Worm (Caenorhabditis elegans) whole organism, young adult: ENCODE data around the gene C35C5.9.

Experiments
- F37B4.10 ChIP-seq: fragments of 200-800 bp; sonication (Bioruptor generic); IDR thresholded peaks from 2 replicates; pipeline ENCODE4 v1.3.6; 2022; ENCODE audit warnings: missing genetic modification characterization, missing compliant biosample characterization
- F52B5.7 ChIP-seq: sonication (generic microtip); optimal IDR thresholded peaks from 2 replicates; lab custom pipeline; 2016; ENCODE audit warnings: mild to moderate bottlenecking, missing genetic modification characterization, missing compliant biosample characterization
- F55B11.4 ChIP-seq: sonication (generic microtip); optimal IDR thresholded peaks from 2 replicates; lab custom pipeline; 2016; ENCODE audit warnings: missing compliant biosample characterization, missing genetic modification characterization, borderline replicate concordance; ENCODE audit not compliant: insufficient read depth
- F57A8.1 ChIP-seq: fragments of 200-800 bp; sonication (Bioruptor generic); optimal IDR thresholded peaks from 2 replicates; lab custom pipeline; 2018; ENCODE audit warnings: mild to moderate bottlenecking, missing genetic modification characterization, moderate library complexity, missing compliant biosample characterization
- T26A5.8 ChIP-seq: sonication (generic microtip); optimal IDR thresholded peaks from 2 replicates; lab custom pipeline; 2016; ENCODE audit warnings: missing genetic modification characterization, missing compliant biosample characterization
- Y53G8AR.9 ChIP-seq: fragments of 200-800 bp; sonication (Bioruptor generic); conservative IDR thresholded peaks from 2 replicates; pipeline ENCODE4 v1.3.6; 2022; ENCODE audit warnings: missing genetic modification reagents, missing genetic modification characterization, missing compliant biosample characterization
- Y95B8A.8 ChIP-seq: fragments of 200-800 bp; sonication (Bioruptor generic); IDR thresholded peaks from 2 replicates; pipeline ENCODE4 v1.3.6; 2022; ENCODE audit warnings: missing genetic modification reagents, missing genetic modification characterization, missing compliant biosample characterization
- akir-1 ChIP-seq: fragments of 200-800 bp; sonication (Bioruptor generic); optimal IDR thresholded peaks from 2 replicates; lab custom pipeline; 2018; ENCODE audit warnings: mild to moderate bottlenecking, missing genetic modification characterization, moderate library complexity, missing compliant biosample characterization
- atf-7 ChIP-seq: sonication (generic microtip); optimal IDR thresholded peaks from 2 replicates; lab custom pipeline; 2017; ENCODE audit warnings: mild to moderate bottlenecking, missing genetic modification characterization, missing compliant biosample characterization
- athp-1 ChIP-seq: sonication (generic microtip); optimal IDR thresholded peaks from 2 replicates; lab custom pipeline; 2017; ENCODE audit warnings: mild to moderate bottlenecking, missing genetic modification characterization, missing compliant biosample characterization
- attf-6 ChIP-seq: fragments of 200-800 bp; sonication (Bioruptor generic); IDR thresholded peaks from 2 replicates; pipeline ENCODE4 v1.3.6; 2022; ENCODE audit warnings: missing genetic modification reagents, missing genetic modification characterization, missing compliant biosample characterization
- ceh-100 ChIP-seq: fragments of 200-800 bp; sonication (Bioruptor generic); IDR thresholded peaks from 2 replicates; pipeline ENCODE4 v1.3.6; 2022; ENCODE audit warnings: missing genetic modification reagents, missing genetic modification characterization, missing compliant biosample characterization
- ceh-79 ChIP-seq: sonication (generic microtip); optimal IDR thresholded peaks from 2 replicates; lab custom pipeline; 2017; ENCODE audit warnings: mild to moderate bottlenecking, missing genetic modification characterization, missing compliant biosample characterization
- die-1 ChIP-seq: sonication (generic microtip); optimal IDR thresholded peaks from 2 replicates; lab custom pipeline; 2016; ENCODE audit warnings: missing genotype, mild to moderate bottlenecking, missing genetic modification characterization, missing compliant biosample characterization
- efl-1 ChIP-seq: fragments of 150-350 bp; optimal IDR thresholded peaks from 2 replicates; lab custom pipeline; 2014; ENCODE audit warnings: missing biosample characterization, missing genetic modification reagents, missing genetic modification characterization
- egl-18 ChIP-seq: fragments of 200-800 bp; sonication (Bioruptor generic); IDR thresholded peaks from 2 replicates; pipeline ENCODE4 v1.3.6; 2022; ENCODE audit warnings: missing genetic modification reagents, missing genetic modification characterization, missing compliant biosample characterization
- egl-44 ChIP-seq: fragments of 200-800 bp; sonication (Bioruptor generic); IDR thresholded peaks from 2 replicates; pipeline ENCODE4 v1.3.6; 2022; ENCODE audit warnings: missing genetic modification reagents, missing genetic modification characterization, missing compliant biosample characterization
- gei-17 ChIP-seq: fragments of 200-800 bp; sonication (Bioruptor generic); optimal IDR thresholded peaks from 2 replicates; lab custom pipeline; 2018; ENCODE audit warnings: mild to moderate bottlenecking, missing genetic modification characterization, missing compliant biosample characterization
- hmg-1.2 ChIP-seq: fragments of 200-800 bp; sonication (Bioruptor generic); IDR thresholded peaks from 2 replicates; pipeline ENCODE4 v1.3.6; 2022; ENCODE audit warnings: missing genetic modification reagents, missing genetic modification characterization, missing compliant biosample characterization
- hrde-1 ChIP-seq: sonication (generic microtip); optimal IDR thresholded peaks from 2 replicates; lab custom pipeline; 2016; ENCODE audit warnings: missing genetic modification characterization, mild to moderate bottlenecking, missing compliant biosample characterization, moderate library complexity, missing genotype, missing genetic modification reagents, borderline replicate concordance
- lag-1 ChIP-seq: fragments of 200-800 bp; sonication (Bioruptor generic); IDR thresholded peaks from 2 replicates; pipeline ENCODE4 v1.3.6; 2022; ENCODE audit warnings: missing genetic modification reagents, missing genetic modification characterization, missing compliant biosample characterization
- let-607 ChIP-seq, 2 experiments: fragments of 200-800 bp in 1 of 2; sonication (Bioruptor generic) in 1 of 2; sonication (generic microtip) in 1 of 2; optimal IDR thresholded peaks; 2 replicates each; lab custom pipeline; 2016 to 2018; ENCODE audit warnings: mild to moderate bottlenecking in 2 of 2, missing compliant biosample characterization in 2 of 2, missing genetic modification characterization in 2 of 2, moderate library complexity in 2 of 2, missing genotype in 1 of 2
- lin-35 ChIP-seq, 3 experiments: fragments of 150-350 bp in 2 of 3; sonication (generic microtip) in 1 of 3; optimal IDR thresholded peaks; 2 replicates each; lab custom pipeline; 2014 to 2018; ENCODE audit warnings: missing biosample characterization in 3 of 3, missing genetic modification characterization in 3 of 3, missing genetic modification reagents in 3 of 3
- lir-1 ChIP-seq: fragments of 200-800 bp; sonication (Bioruptor generic); conservative IDR thresholded peaks from 2 replicates; pipeline ENCODE4 v1.3.6; 2022; ENCODE audit warnings: missing genetic modification reagents, missing genetic modification characterization, missing compliant biosample characterization
- lsy-27 ChIP-seq: sonication (generic microtip); optimal IDR thresholded peaks from 2 replicates; lab custom pipeline; 2017; ENCODE audit warnings: missing genetic modification characterization, mild to moderate bottlenecking, missing compliant biosample characterization, antibody characterized with exemption, missing genotype, borderline replicate concordance; ENCODE audit not compliant: insufficient read depth
- madf-3 ChIP-seq: fragments of 200-800 bp; sonication (Bioruptor generic); IDR thresholded peaks from 2 replicates; pipeline ENCODE4 v1.3.6; 2022; ENCODE audit warnings: missing genetic modification reagents, missing genetic modification characterization, missing compliant biosample characterization
- mxl-1 ChIP-seq: sonication (generic microtip); optimal IDR thresholded peaks from 2 replicates; lab custom pipeline; 2016; ENCODE audit warnings: missing genetic modification characterization, missing compliant biosample characterization
- nfya-2 ChIP-seq: fragments of 200-800 bp; sonication (Bioruptor generic); IDR thresholded peaks from 2 replicates; pipeline ENCODE4 v1.3.6; 2022; ENCODE audit warnings: missing genetic modification reagents, missing genetic modification characterization, missing compliant biosample characterization
- zfh-2 ChIP-seq: fragments of 200-800 bp; sonication (Bioruptor generic); conservative IDR thresholded peaks from 2 replicates; pipeline ENCODE4 v1.3.6; 2022; ENCODE audit warnings: missing genetic modification reagents, missing genetic modification characterization, missing compliant biosample characterization
- zim-3 ChIP-seq: sonication (generic microtip); optimal IDR thresholded peaks from 2 replicates; lab custom pipeline; 2017; ENCODE audit warnings: mild to moderate bottlenecking, missing genetic modification characterization, moderate library complexity, missing compliant biosample characterization
- ztf-22 ChIP-seq: fragments of 200-800 bp; sonication (Bioruptor generic); optimal IDR thresholded peaks from 2 replicates; lab custom pipeline; 2018; ENCODE audit warnings: mild to moderate bottlenecking, missing genetic modification characterization, moderate library complexity, missing compliant biosample characterization
- ztf-6 ChIP-seq: fragments of 200-800 bp; sonication (Bioruptor generic); IDR thresholded peaks from 2 replicates; pipeline ENCODE4 v1.3.6; 2022; ENCODE audit warnings: missing genetic modification reagents, missing genetic modification characterization, missing compliant biosample characterization

The C35C5.9 gene

ce11 chrX:11563663-11564062 is 27.3 kb downstream of the C35C5.9 start, which contains the start of gene trpp-9 (continued):
- TF ChIP-seq F55B11.4 (tag; lab: Kevin White, UChicago), result no peak

- TF ChIP-seq akir-1 (GFP tag; lab: Kevin White, UChicago) (no peak), F37B4.10 (GFP tag; lab: Robert Waterston, UW) (no peak), nfya-2 (GFP tag; lab: Robert Waterston, UW) (no peak), lin-35 (GFP tag; optimal IDR thresholded peaks at IDR 0.05; lab: Kevin White, UChicago) (no peak), lir-1 (GFP tag; lab: Robert Waterston, UW) (no peak), efl-1 (GFP tag; lab: Kevin White, UChicago) (no peak), lag-1 (GFP tag; lab: Robert Waterston, UW) (no peak), atf-7 (tag; lab: Kevin White, UChicago) (no peak), egl-44 (no peak), T26A5.8 (tag; lab: Kevin White, UChicago) (no peak), ztf-22 (GFP tag; lab: Kevin White, UChicago) (no peak), hmg-1.2 (GFP tag; lab: Robert Waterston, UW) (no peak), ceh-100 (no peak), gei-17 (no peak), die-1 (no peak), F57A8.1 (GFP tag; lab: Kevin White, UChicago) (no peak), F52B5.7 (tag; lab: Kevin White, UChicago) (no peak)
- TF ChIP-seq, all 124 proteins: peak for 0
Observed at ce11 chrX:11569744-11570359, 33.5 kb downstream of the C35C5.9 start.

- TF ChIP-seq nfya-2 (GFP tag; lab: Robert Waterston, UW) (no peak), zfh-2 (peak; percentile 47; the same call in 1 of the 2 replicates), zim-3 (tag; lab: Kevin White, UChicago) (no peak)
Observed at ce11 chrX:11571714-11572113, 35.3 kb downstream of the C35C5.9 start.

- TF ChIP-seq F52B5.7 (tag; lab: Kevin White, UChicago) (no peak), mxl-1 (tag; lab: Kevin White, UChicago) (no peak), ztf-6 (GFP tag; lab: Robert Waterston, UW) (no peak), let-607 (tag; optimal IDR thresholded peaks at IDR 0.05; lab: Kevin White, UChicago) (no peak), Y95B8A.8 (no peak), madf-3 (GFP tag; lab: Robert Waterston, UW) (no peak), hrde-1 (tag; lab: Kevin White, UChicago) (no peak), lsy-27 (no peak), ceh-79 (tag; lab: Kevin White, UChicago) (no peak), athp-1 (tag; lab: Kevin White, UChicago) (no peak), Y53G8AR.9 (GFP tag; lab: Robert Waterston, UW) (no peak), attf-6 (GFP tag; lab: Robert Waterston, UW) (no peak), egl-18 (GFP tag; lab: Robert Waterston, UW) (no peak), nfya-2 (GFP tag; lab: Robert Waterston, UW) (no peak)
Observed at ce11 chrX:11572205-11572604, 35.8 kb downstream of the C35C5.9 start, which contains the start of gene frm-3. TSS of gene frm-3 (plus strand) at chrX:11572505.
